Worm (Caenorhabditis elegans): ENCODE results near the gene F42A6.1.
"Not testable (repeated sequence)": the region's sequence is repeated elsewhere in the genome, so short reads cannot be mapped to it uniquely, and the experiment has no call there.

DNA sequence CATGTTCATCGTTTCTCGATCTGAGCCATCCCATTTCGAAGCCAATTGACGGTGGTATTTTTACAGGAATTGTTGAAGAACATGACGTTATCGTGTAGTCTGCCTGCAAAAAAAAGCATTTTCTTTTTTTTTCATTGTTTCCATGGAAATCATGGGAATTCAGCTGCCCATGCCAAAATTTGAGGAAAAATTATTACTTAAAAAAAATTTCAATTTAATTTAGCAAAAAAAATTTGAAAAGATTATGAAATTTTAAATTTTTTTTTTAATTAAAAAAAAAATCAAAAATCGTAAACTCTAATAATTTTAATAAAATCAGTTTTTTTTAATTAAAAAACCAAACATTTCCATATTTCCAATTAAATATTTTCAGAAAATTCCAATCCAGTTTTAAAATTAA lies 23.1 kb upstream of the F42A6.1 start, which contains the start of gene F42A6.5:
- not testable (repeated sequence) for TF ChIP-seq nhr-237 (tag; optimal IDR thresholded peaks at IDR 0.05); jun-1 (tag; optimal IDR thresholded peaks at IDR 0.05); pha-4 (tag; optimal IDR thresholded peaks at IDR 0.05); snpc-4 (tag; optimal IDR thresholded peaks at IDR 0.05); ceh-82 (tag; optimal IDR thresholded peaks at IDR 0.05); unc-62 (GFP tag; optimal IDR thresholded peaks at IDR 0.05)
